Worm (Caenorhabditis elegans) whole organism, mixed stage, embryonic: Measurements from ENCODE around the gene R11G10.3.

ENCODE experiments used
- M03D4.4 ChIP-seq: sonication (generic microtip); optimal IDR thresholded peaks from 2 replicates; lab custom pipeline; 2017; ENCODE audit warnings: mild to moderate bottlenecking, missing genetic modification characterization, missing compliant biosample characterization
- bed-3 ChIP-seq: fragments of 200-800 bp; sonication (Bioruptor generic); optimal IDR thresholded peaks from 3 replicates; lab custom pipeline; 2018; ENCODE audit warnings: mild to moderate bottlenecking, missing genetic modification characterization, moderate library complexity, missing compliant biosample characterization
- blmp-1 ChIP-seq: fragments of 150-350 bp; optimal IDR thresholded peaks from 2 replicates; lab custom pipeline; 2014; ENCODE audit warnings: missing biosample characterization, missing genetic modification characterization
- ceh-39 ChIP-seq: fragments of 150-350 bp; optimal IDR thresholded peaks from 2 replicates; lab custom pipeline; 2014; ENCODE audit warnings: missing biosample characterization, missing genetic modification characterization
- ceh-43 ChIP-seq: fragments of 200-800 bp; sonication (Bioruptor generic); optimal IDR thresholded peaks from 2 replicates; lab custom pipeline; 2018; ENCODE audit warnings: mild to moderate bottlenecking, missing genetic modification characterization, moderate library complexity, missing compliant biosample characterization
- ceh-83 ChIP-seq: fragments of 200-800 bp; sonication (Bioruptor generic); optimal IDR thresholded peaks from 2 replicates; lab custom pipeline; 2018; ENCODE audit warnings: mild to moderate bottlenecking, missing genetic modification characterization, missing compliant biosample characterization
- ces-1 ChIP-seq: fragments of 150-350 bp; optimal IDR thresholded peaks from 2 replicates; lab custom pipeline; 2014; ENCODE audit warnings: missing biosample characterization, missing genetic modification reagents, missing genetic modification characterization
- cnd-1 ChIP-seq: fragments of 200-800 bp; sonication (Bioruptor generic); optimal IDR thresholded peaks from 2 replicates; lab custom pipeline; 2018; ENCODE audit warnings: mild to moderate bottlenecking, missing genetic modification characterization, missing compliant biosample characterization
- drap-1 ChIP-seq: fragments of 200-800 bp; sonication (Bioruptor generic); optimal IDR thresholded peaks from 3 replicates; lab custom pipeline; 2018; ENCODE audit warnings: mild to moderate bottlenecking, missing genetic modification characterization, missing compliant biosample characterization
- elt-1 ChIP-seq: sonication (generic microtip); optimal IDR thresholded peaks from 2 replicates; lab custom pipeline; 2017; ENCODE audit warnings: missing genetic modification characterization, mild to moderate bottlenecking, missing compliant biosample characterization, antibody characterized with exemption, moderate library complexity, borderline replicate concordance; ENCODE audit not compliant: insufficient read depth
- elt-3 ChIP-seq: fragments of 150-350 bp; optimal IDR thresholded peaks from 2 replicates; lab custom pipeline; 2014; ENCODE audit warnings: missing biosample characterization, missing genetic modification characterization
- flh-1 ChIP-seq: fragments of 200-800 bp; sonication (Bioruptor generic); optimal IDR thresholded peaks from 2 replicates; lab custom pipeline; 2018; ENCODE audit warnings: mild to moderate bottlenecking, missing genetic modification characterization, moderate library complexity, missing compliant biosample characterization
- ham-2 ChIP-seq: fragments of 200-800 bp; sonication (Bioruptor generic); optimal IDR thresholded peaks from 2 replicates; lab custom pipeline; 2018; ENCODE audit warnings: mild to moderate bottlenecking, missing genetic modification characterization, missing compliant biosample characterization
- hlh-1 ChIP-seq: fragments of 150-350 bp; optimal IDR thresholded peaks from 2 replicates; lab custom pipeline; 2014; ENCODE audit warnings: missing biosample characterization, missing genetic modification reagents, missing genetic modification characterization
- lin-13 ChIP-seq: fragments of 150-350 bp; optimal IDR thresholded peaks from 2 replicates; lab custom pipeline; 2014; ENCODE audit warnings: missing biosample characterization, missing genetic modification characterization
- lin-32 ChIP-seq: fragments of 200-800 bp; sonication (Bioruptor generic); optimal IDR thresholded peaks from 2 replicates; lab custom pipeline; 2018; ENCODE audit warnings: mild to moderate bottlenecking, missing genetic modification characterization, missing compliant biosample characterization
- lsy-2 ChIP-seq: fragments of 150-350 bp; optimal IDR thresholded peaks from 2 replicates; lab custom pipeline; 2014; ENCODE audit warnings: missing biosample characterization, missing genetic modification characterization
- mab-5 ChIP-seq: fragments of 150-350 bp; optimal IDR thresholded peaks from 2 replicates; lab custom pipeline; 2014; ENCODE audit warnings: missing biosample characterization, missing genetic modification characterization
- mep-1 ChIP-seq: fragments of 150-350 bp; optimal IDR thresholded peaks from 2 replicates; lab custom pipeline; 2017; ENCODE audit warnings: missing biosample characterization, missing genetic modification reagents, missing genetic modification characterization, inconsistent platforms
- nhr-12 ChIP-seq: fragments of 150-350 bp; optimal IDR thresholded peaks from 2 replicates; lab custom pipeline; 2014; ENCODE audit warnings: missing biosample characterization, missing genetic modification characterization
- nhr-237 ChIP-seq: fragments of 150-350 bp; optimal IDR thresholded peaks from 2 replicates; lab custom pipeline; 2014; ENCODE audit warnings: missing biosample characterization, missing genetic modification characterization
- nhr-28 ChIP-seq: fragments of 150-350 bp; optimal IDR thresholded peaks from 2 replicates; lab custom pipeline; 2014; ENCODE audit warnings: missing biosample characterization, missing genetic modification characterization
- nhr-76 ChIP-seq: sonication (generic microtip); optimal IDR thresholded peaks from 2 replicates; lab custom pipeline; 2017; ENCODE audit warnings: missing biosample characterization, missing genetic modification characterization
- pha-4 ChIP-seq: fragments of 150-350 bp; optimal IDR thresholded peaks from 2 replicates; lab custom pipeline; 2018; ENCODE audit warnings: missing biosample characterization, missing genetic modification reagents, missing genetic modification characterization
- sem-2 ChIP-seq: fragments of 200-800 bp; sonication (Bioruptor generic); optimal IDR thresholded peaks from 2 replicates; lab custom pipeline; 2018; ENCODE audit warnings: mild to moderate bottlenecking, missing genetic modification characterization, missing compliant biosample characterization
- snpc-4 ChIP-seq: fragments of 150-350 bp; optimal IDR thresholded peaks from 2 replicates; lab custom pipeline; 2014; ENCODE audit warnings: missing biosample characterization, missing genetic modification characterization
- sptf-1 ChIP-seq: sonication (generic microtip); optimal IDR thresholded peaks from 2 replicates; lab custom pipeline; 2017; ENCODE audit warnings: mild to moderate bottlenecking, missing genetic modification characterization, moderate library complexity, missing compliant biosample characterization
- tbx-8 ChIP-seq: fragments of 200-800 bp; sonication (Bioruptor generic); optimal IDR thresholded peaks from 2 replicates; lab custom pipeline; 2018; ENCODE audit warnings: mild to moderate bottlenecking, missing genetic modification characterization, moderate library complexity, missing compliant biosample characterization
- unc-120 ChIP-seq: sonication (generic microtip); optimal IDR thresholded peaks from 2 replicates; lab custom pipeline; 2017; ENCODE audit warnings: missing genetic modification characterization, missing compliant biosample characterization; ENCODE audit not compliant: poor library complexity, severe bottlenecking
- unc-39 ChIP-seq: fragments of 150-350 bp; optimal IDR thresholded peaks from 2 replicates; lab custom pipeline; 2014; ENCODE audit warnings: missing biosample characterization, missing genetic modification characterization
- unc-62 ChIP-seq: fragments of 150-350 bp; optimal IDR thresholded peaks from 2 replicates; lab custom pipeline; 2014; ENCODE audit warnings: missing biosample characterization, missing genetic modification reagents, missing genetic modification characterization
- zip-8 ChIP-seq: fragments of 150-350 bp; optimal IDR thresholded peaks from 2 replicates; lab custom pipeline; 2014; ENCODE audit warnings: missing biosample characterization, missing genetic modification characterization
- ztf-11 ChIP-seq: fragments of 150-350 bp; optimal IDR thresholded peaks from 2 replicates; lab custom pipeline; 2014; ENCODE audit warnings: missing biosample characterization, missing genetic modification characterization

R11G10.3 gene

DNA sequence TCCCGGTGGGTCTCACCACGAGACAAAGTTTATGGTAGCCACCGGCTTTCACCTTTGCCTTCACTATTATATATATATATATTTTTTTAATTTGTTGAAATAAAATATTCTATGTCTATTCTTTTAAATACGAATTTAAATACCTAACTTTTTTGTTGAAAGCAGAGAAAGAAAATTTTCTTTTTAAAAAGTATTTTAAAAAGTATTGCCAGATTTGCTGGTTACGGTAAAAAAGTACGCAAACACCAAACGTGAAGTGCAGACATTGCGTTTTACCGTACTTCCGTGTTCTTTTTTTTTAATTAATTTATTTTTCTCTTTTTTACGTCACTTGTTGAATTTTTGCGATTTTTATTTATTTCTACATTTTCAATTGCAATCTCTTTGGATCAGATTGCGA lies 36.7 kb downstream of the R11G10.3 start, which contains the start of gene C56A3.8:
Gene C56A3.8 (plus strand): TSS at position 301 of the 400 bp plus-strand sequence.
- TF ChIP-seq drap-1 (GFP tag; lab: Kevin White, UChicago) (no peak), snpc-4 (tag; lab: Kevin White, UChicago) (no peak), blmp-1 (tag; lab: Kevin White, UChicago) (no peak), ces-1 (GFP tag; lab: Kevin White, UChicago) (no peak), zip-8 (no peak), flh-1 (no peak), hlh-1 (tag; lab: Kevin White, UChicago) (no peak), nhr-76 (no peak), unc-39 (tag; lab: Kevin White, UChicago) (no peak), pha-4 (tag; lab: Kevin White, UChicago) (no peak), ceh-83 (GFP tag; lab: Kevin White, UChicago) (no peak), nhr-12 (no peak), lin-32 (GFP tag; lab: Kevin White, UChicago) (no peak), unc-120 (tag; lab: Kevin White, UChicago) (no peak), tbx-8 (GFP tag; lab: Kevin White, UChicago) (no peak), ceh-43 (no peak), cnd-1 (tag; lab: Kevin White, UChicago) (no peak), elt-1 (tag; lab: Kevin White, UChicago) (no peak)

DNA sequence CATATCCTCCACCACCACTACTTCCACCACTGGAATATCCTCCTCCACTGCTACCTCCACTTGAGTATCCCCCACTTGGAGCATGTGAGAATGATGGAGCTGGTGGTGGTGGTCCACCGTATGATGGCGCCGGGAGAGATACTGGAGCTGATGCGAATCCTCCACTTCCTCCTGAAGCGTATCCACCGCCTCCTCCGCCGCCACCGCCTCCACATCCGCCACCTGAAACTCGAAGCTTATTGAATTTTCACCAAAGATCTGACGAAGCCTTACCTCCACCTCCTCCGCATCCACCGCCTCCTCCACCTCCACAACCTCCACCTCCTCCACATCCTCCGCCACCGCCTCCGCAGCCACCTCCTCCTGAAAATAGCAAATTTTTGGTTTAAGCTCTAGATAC lies 39.5 kb downstream of the R11G10.3 start:
- TF ChIP-seq ceh-83 (GFP tag; lab: Kevin White, UChicago): no peak
- TF ChIP-seq mep-1 (tag; lab: Kevin White, UChicago): no peak
- TF ChIP-seq sem-2 (GFP tag; lab: Kevin White, UChicago): no peak
- TF ChIP-seq ceh-43: no peak
- TF ChIP-seq elt-1 (tag; lab: Kevin White, UChicago): no peak
- no peak for TF ChIP-seq elt-3 (tag; lab: Kevin White, UChicago)
- TF ChIP-seq blmp-1 (tag; lab: Kevin White, UChicago): no peak
- no peak for TF ChIP-seq ceh-39 (tag; lab: Kevin White, UChicago)
- TF ChIP-seq cnd-1 (tag; lab: Kevin White, UChicago): no peak
- no peak for TF ChIP-seq lin-13
- TF ChIP-seq bed-3 (GFP tag; lab: Kevin White, UChicago): no peak
- TF ChIP-seq ces-1 (GFP tag; lab: Kevin White, UChicago): no peak
- no peak for TF ChIP-seq ztf-11
- TF ChIP-seq ham-2 (GFP tag; lab: Kevin White, UChicago): no peak
- TF ChIP-seq drap-1 (GFP tag; lab: Kevin White, UChicago): no peak

DNA sequence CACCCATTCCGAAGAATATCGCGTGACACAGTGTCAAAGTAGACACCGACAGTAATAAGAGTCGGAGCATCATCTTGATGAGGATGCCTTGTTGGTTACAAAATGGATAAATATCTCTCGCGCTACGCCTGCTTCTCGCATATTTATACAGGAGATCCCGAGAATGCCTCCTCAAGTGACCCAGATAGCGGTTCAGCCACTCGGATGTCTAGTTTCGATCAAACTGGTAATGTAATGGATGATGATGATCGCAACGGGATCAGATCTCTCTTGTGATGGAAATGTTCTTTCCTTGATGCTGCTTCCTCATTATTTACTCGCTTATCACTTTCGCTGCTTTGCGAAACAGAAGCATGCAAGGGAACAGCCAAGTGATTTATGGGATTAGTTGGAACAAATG lies 40.5 kb downstream of the R11G10.3 start, which contains the start of gene grl-17:
Gene grl-17 (minus strand): TSS at position 101 of the 400 bp plus-strand sequence.
- TF ChIP-seq nhr-28 (tag; lab: Kevin White, UChicago): no peak
- no peak for TF ChIP-seq flh-1
- no peak for TF ChIP-seq M03D4.4 (tag; lab: Kevin White, UChicago)
- no peak for TF ChIP-seq bed-3 (GFP tag; lab: Kevin White, UChicago)
- TF ChIP-seq ceh-39 (tag; lab: Kevin White, UChicago): no peak
- TF ChIP-seq sptf-1: no peak
- no peak for TF ChIP-seq lsy-2 (tag; lab: Kevin White, UChicago)
- TF ChIP-seq ham-2 (GFP tag; lab: Kevin White, UChicago): no peak
- TF ChIP-seq nhr-12: no peak
- TF ChIP-seq ces-1 (GFP tag; lab: Kevin White, UChicago): no peak
- no peak for TF ChIP-seq zip-8
- no peak for TF ChIP-seq blmp-1 (tag; lab: Kevin White, UChicago)
- no peak for TF ChIP-seq sem-2 (GFP tag; lab: Kevin White, UChicago)
- no peak for TF ChIP-seq hlh-1 (tag; lab: Kevin White, UChicago)
- TF ChIP-seq lin-32 (GFP tag; lab: Kevin White, UChicago): no peak
- TF ChIP-seq mep-1 (tag; lab: Kevin White, UChicago): no peak
- no peak for TF ChIP-seq tbx-8 (GFP tag; lab: Kevin White, UChicago)
- no peak for TF ChIP-seq nhr-237 (tag; lab: Kevin White, UChicago)
- TF ChIP-seq lin-13: no peak
- TF ChIP-seq mab-5: no peak

DNA sequence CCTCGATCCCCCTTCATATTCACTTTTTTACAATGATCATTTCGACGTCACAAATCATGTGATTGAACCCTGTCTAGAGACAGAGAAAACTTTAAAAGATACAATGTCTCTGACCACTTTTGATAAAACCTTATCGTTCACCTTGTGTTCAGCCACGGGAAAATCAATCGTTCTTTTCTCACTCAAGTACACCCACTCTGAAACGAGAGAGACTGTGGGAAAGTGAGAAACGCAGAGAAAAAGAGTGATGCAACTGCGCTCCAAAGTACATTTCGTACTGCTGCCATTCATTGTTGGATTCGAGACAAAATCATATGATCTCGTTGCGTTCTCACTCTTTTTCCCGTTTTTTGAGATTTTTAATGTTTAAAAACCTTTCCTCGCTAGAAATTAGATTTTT lies 41.9 kb downstream of the R11G10.3 start:
- TF ChIP-seq lsy-2 (tag; lab: Kevin White, UChicago) (peak; percentile 25), ceh-83 (GFP tag; lab: Kevin White, UChicago) (no peak), pha-4 (tag; lab: Kevin White, UChicago) (peak; percentile 54), ces-1 (GFP tag; lab: Kevin White, UChicago) (peak; percentile 47), unc-62 (GFP tag; lab: Kevin White, UChicago) (peak; percentile 20), mep-1 (tag; lab: Kevin White, UChicago) (peak; percentile 79), elt-1 (tag; lab: Kevin White, UChicago) (no peak), hlh-1 (tag; lab: Kevin White, UChicago) (peak; percentile 71), flh-1 (no peak), nhr-12 (no peak), ceh-39 (tag; lab: Kevin White, UChicago) (peak; percentile 6), nhr-237 (tag; lab: Kevin White, UChicago) (peak; percentile 57), zip-8 (no peak)
